Fruit fly (Drosophila melanogaster) whole organism, embryonic: ENCODE results near the gene ssh.

Source experiments
- B-H2 ChIP-seq: fragments of 200-800 bp; sonication (Bioruptor generic); optimal IDR thresholded peaks from 2 replicates; lab custom pipeline; 2018; ENCODE audit warnings: missing biosample characterization, mild to moderate bottlenecking, missing genetic modification characterization
- CG10431 ChIP-seq: fragments of 200-800 bp; sonication (Bioruptor generic); optimal IDR thresholded peaks from 3 replicates; lab custom pipeline; 2018; ENCODE audit warnings: missing biosample characterization, mild to moderate bottlenecking, missing genetic modification characterization
- CG10959 ChIP-seq: fragments of 200-800 bp; sonication (Bioruptor generic); IDR thresholded peaks from 2 replicates; pipeline ENCODE4 v1.3.6; 2022; ENCODE audit warnings: missing biosample characterization, missing genetic modification characterization
- CG11723 ChIP-seq: fragments of 200-800 bp; sonication (Bioruptor generic); optimal IDR thresholded peaks from 2 replicates; lab custom pipeline; 2017; ENCODE audit warnings: missing biosample characterization, mild to moderate bottlenecking, missing genetic modification characterization
- CG12219 ChIP-seq: fragments of 200-800 bp; sonication (Bioruptor generic); optimal IDR thresholded peaks from 3 replicates; lab custom pipeline; 2018; ENCODE audit warnings: missing biosample characterization, mild to moderate bottlenecking, missing genetic modification characterization
- CG12942 ChIP-seq: fragments of 200-800 bp; sonication (Bioruptor generic); optimal IDR thresholded peaks from 3 replicates; lab custom pipeline; 2016; ENCODE audit warnings: missing biosample characterization, missing genetic modification characterization
- CG13624 ChIP-seq: fragments of 200-800 bp; sonication (Bioruptor generic); optimal IDR thresholded peaks from 2 replicates; lab custom pipeline; 2016; ENCODE audit warnings: missing biosample characterization, missing genetic modification characterization
- CG13775 ChIP-seq: fragments of 200-800 bp; sonication (Bioruptor generic); optimal IDR thresholded peaks from 3 replicates; lab custom pipeline; 2017; ENCODE audit warnings: missing biosample characterization, mild to moderate bottlenecking, missing genetic modification characterization
- CG13894 ChIP-seq: fragments of 200-800 bp; sonication (Bioruptor generic); optimal IDR thresholded peaks from 3 replicates; lab custom pipeline; 2018; ENCODE audit warnings: missing biosample characterization, mild to moderate bottlenecking, missing genetic modification characterization, moderate library complexity
- CG15011 ChIP-seq: fragments of 200-800 bp; sonication (Bioruptor generic); optimal IDR thresholded peaks from 3 replicates; lab custom pipeline; 2018; ENCODE audit warnings: missing biosample characterization, mild to moderate bottlenecking, missing genetic modification characterization
- CG1529 ChIP-seq: fragments of 200-800 bp; sonication (Bioruptor generic); optimal IDR thresholded peaks from 3 replicates; lab custom pipeline; 2018; ENCODE audit warnings: missing biosample characterization, missing genetic modification characterization
- CG15601 ChIP-seq: fragments of 200-800 bp; sonication (Bioruptor generic); optimal IDR thresholded peaks from 3 replicates; lab custom pipeline; 2019; ENCODE audit warnings: missing biosample characterization, mild to moderate bottlenecking, missing genetic modification characterization, moderate library complexity
- CG1647 ChIP-seq: fragments of 200-800 bp; sonication (Bioruptor generic); optimal IDR thresholded peaks from 3 replicates; lab custom pipeline; 2016; ENCODE audit warnings: missing biosample characterization, missing genetic modification characterization
- CG17568 ChIP-seq: fragments of 200-800 bp; sonication (Bioruptor generic); optimal IDR thresholded peaks from 2 replicates; lab custom pipeline; 2018; ENCODE audit warnings: missing biosample characterization, mild to moderate bottlenecking, missing genetic modification characterization, moderate library complexity
- CG17912 ChIP-seq: fragments of 200-800 bp; sonication (Bioruptor generic); optimal IDR thresholded peaks from 2 replicates; lab custom pipeline; 2018; ENCODE audit warnings: missing biosample characterization, mild to moderate bottlenecking, missing genetic modification characterization
- CG2129 ChIP-seq: fragments of 200-800 bp; sonication (Bioruptor generic); IDR thresholded peaks from 2 replicates; pipeline ENCODE4 v1.3.6; 2022; ENCODE audit warnings: missing biosample characterization, missing genetic modification characterization; ENCODE audit not compliant: partially characterized antibody
- CG42726 ChIP-seq: fragments of 200-800 bp; sonication (Bioruptor generic); IDR thresholded peaks from 2 replicates; pipeline ENCODE4 v1.3.6; 2022; ENCODE audit warnings: missing biosample characterization, missing genetic modification characterization; ENCODE audit not compliant: partially characterized antibody
- CG5953 ChIP-seq: fragments of 200-800 bp; sonication (Bioruptor generic); IDR thresholded peaks from 2 replicates; pipeline ENCODE4 v1.3.6; 2022; ENCODE audit warnings: missing biosample characterization, missing genetic modification characterization
- CG6272 ChIP-seq: fragments of 200-800 bp; sonication (Bioruptor generic); IDR thresholded peaks from 2 replicates; pipeline ENCODE4 v1.3.6; 2022; ENCODE audit warnings: missing biosample characterization, missing genetic modification characterization
- CG6813 ChIP-seq: fragments of 200-800 bp; sonication (Bioruptor generic); optimal IDR thresholded peaks from 2 replicates; lab custom pipeline; 2017; ENCODE audit warnings: missing biosample characterization, missing genetic modification characterization, mild to moderate bottlenecking, moderate library complexity, missing genetic modification reagents
- CG9437 ChIP-seq: fragments of 200-800 bp; sonication (Bioruptor generic); optimal IDR thresholded peaks from 2 replicates; lab custom pipeline; 2018; ENCODE audit warnings: missing biosample characterization, mild to moderate bottlenecking, missing genetic modification characterization
- Dfd ChIP-seq, 2 experiments: fragments of >200 bp; optimal IDR thresholded peaks; 2 replicates each; lab custom pipeline; 2017; ENCODE audit warnings: missing biosample characterization in 2 of 2, missing genetic modification characterization in 2 of 2
- Fer1 ChIP-seq: fragments of 200-800 bp; sonication (Bioruptor generic); optimal IDR thresholded peaks from 2 replicates; lab custom pipeline; 2017; ENCODE audit warnings: missing biosample characterization, mild to moderate bottlenecking, missing genetic modification characterization
- HLHmδ ChIP-seq: fragments of 200-800 bp; sonication (Bioruptor generic); optimal IDR thresholded peaks from 2 replicates; lab custom pipeline; 2018; ENCODE audit warnings: missing biosample characterization, mild to moderate bottlenecking, missing genetic modification characterization, moderate library complexity
- Neu2 ChIP-seq: fragments of 200-800 bp; sonication (Bioruptor generic); optimal IDR thresholded peaks from 3 replicates; lab custom pipeline; 2016; ENCODE audit warnings: missing biosample characterization, missing genetic modification characterization, borderline replicate concordance
- Opbp ChIP-seq: fragments of 200-800 bp; sonication (Bioruptor generic); IDR thresholded peaks from 3 replicates; pipeline ENCODE4 v1.3.6; 2022; ENCODE audit warnings: missing biosample characterization, missing genetic modification characterization; ENCODE audit not compliant: partially characterized antibody
- amos ChIP-seq: fragments of 200-800 bp; sonication (Bioruptor generic); IDR thresholded peaks from 2 replicates; pipeline ENCODE4 v1.3.6; 2022; ENCODE audit warnings: missing biosample characterization, missing genetic modification characterization; ENCODE audit not compliant: partially characterized antibody
- aop ChIP-seq: fragments of 200-800 bp; sonication (Bioruptor generic); IDR thresholded peaks from 2 replicates; pipeline ENCODE4 v1.3.6; 2022; ENCODE audit warnings: missing biosample characterization, missing genetic modification characterization
- ap ChIP-seq: fragments of 200-800 bp; sonication (Bioruptor generic); IDR thresholded peaks from 2 replicates; pipeline ENCODE4 v1.3.6; 2022; ENCODE audit warnings: missing biosample characterization, missing genetic modification characterization
- ara ChIP-seq: fragments of 200-800 bp; sonication (Bioruptor generic); IDR thresholded peaks from 2 replicates; pipeline ENCODE4 v1.3.6; 2022; ENCODE audit warnings: missing biosample characterization, missing genetic modification characterization
- bbx ChIP-seq: fragments of 200-800 bp; sonication (Bioruptor generic); IDR thresholded peaks from 2 replicates; pipeline ENCODE4 v1.3.6; 2022; ENCODE audit warnings: missing biosample characterization, missing genetic modification characterization; ENCODE audit not compliant: partially characterized antibody
- cg ChIP-seq: fragments of 200-800 bp; sonication (Bioruptor generic); optimal IDR thresholded peaks from 3 replicates; lab custom pipeline; 2019; ENCODE audit warnings: missing biosample characterization, mild to moderate bottlenecking, missing genetic modification characterization, moderate library complexity
- chinmo ChIP-seq: fragments of 200-800 bp; sonication (Bioruptor generic); IDR thresholded peaks from 4 replicates; pipeline ENCODE4 v1.3.6; 2022; ENCODE audit warnings: missing biosample characterization, missing genetic modification characterization; ENCODE audit not compliant: partially characterized antibody
- corto ChIP-seq: fragments of 200-800 bp; sonication (Bioruptor generic); optimal IDR thresholded peaks from 2 replicates; lab custom pipeline; 2016; ENCODE audit warnings: missing biosample characterization, mild to moderate bottlenecking, missing genetic modification characterization, moderate library complexity
- croc ChIP-seq: fragments of 200-800 bp; sonication (Bioruptor generic); conservative IDR thresholded peaks from 3 replicates; pipeline ENCODE4 v1.3.6; 2022; ENCODE audit warnings: missing biosample characterization, missing genetic modification characterization
- crol ChIP-seq: fragments of 200-800 bp; sonication (Bioruptor generic); IDR thresholded peaks from 2 replicates; pipeline ENCODE4 v1.3.6; 2022; ENCODE audit warnings: missing biosample characterization, missing genetic modification characterization
- fru ChIP-seq: fragments of >200 bp; optimal IDR thresholded peaks from 2 replicates; lab custom pipeline; 2017
- gce ChIP-seq: fragments of 200-800 bp; sonication (Bioruptor generic); IDR thresholded peaks from 3 replicates; pipeline ENCODE4 v1.3.6; 2022; ENCODE audit warnings: missing biosample characterization, missing genetic modification characterization
- gro ChIP-seq: fragments of 200-800 bp; sonication (Bioruptor generic); optimal IDR thresholded peaks from 2 replicates; lab custom pipeline; 2016; ENCODE audit warnings: missing biosample characterization, missing genetic modification characterization
- gsb ChIP-seq: fragments of 200-800 bp; sonication (Bioruptor generic); IDR thresholded peaks from 2 replicates; pipeline ENCODE4 v1.3.6; 2022; ENCODE audit warnings: missing biosample characterization, missing genetic modification characterization
- hkb ChIP-seq, 2 experiments: fragments of 200-800 bp in 1 of 2; fragments of >200 bp in 1 of 2; sonication (Bioruptor generic) in 1 of 2; IDR thresholded peaks in 1 of 2; optimal IDR thresholded peaks in 1 of 2; 2 replicates each; pipeline versions ENCODE4 v1.3.6 to Lab custom; 2017 to 2022; ENCODE audit warnings: missing biosample characterization in 1 of 2, missing genetic modification characterization in 1 of 2
- hth ChIP-seq: fragments of >200 bp; optimal IDR thresholded peaks from 2 replicates; lab custom pipeline; 2017; ENCODE audit warnings: inconsistent platforms
- jumu ChIP-seq: fragments of 200-800 bp; sonication (Bioruptor generic); optimal IDR thresholded peaks from 3 replicates; lab custom pipeline; 2016; ENCODE audit warnings: missing biosample characterization, missing genetic modification characterization
- maf-S ChIP-seq: fragments of 200-800 bp; sonication (Bioruptor generic); optimal IDR thresholded peaks from 2 replicates; lab custom pipeline; 2016; ENCODE audit warnings: missing biosample characterization, missing genetic modification characterization
- mirr ChIP-seq: fragments of 200-800 bp; sonication (Bioruptor generic); optimal IDR thresholded peaks from 3 replicates; lab custom pipeline; 2018; ENCODE audit warnings: missing biosample characterization, mild to moderate bottlenecking, missing genetic modification characterization
- nmo ChIP-seq: fragments of 200-800 bp; sonication (Bioruptor generic); optimal IDR thresholded peaks from 2 replicates; lab custom pipeline; 2018; ENCODE audit warnings: missing biosample characterization, mild to moderate bottlenecking, missing genetic modification characterization, moderate library complexity
- oc ChIP-seq: fragments of 200-800 bp; sonication (Bioruptor generic); optimal IDR thresholded peaks from 2 replicates; lab custom pipeline; 2018; ENCODE audit warnings: missing biosample characterization, mild to moderate bottlenecking, missing genetic modification characterization, moderate library complexity
- pros ChIP-seq: fragments of 200-800 bp; sonication (Bioruptor generic); optimal IDR thresholded peaks from 3 replicates; lab custom pipeline; 2019; ENCODE audit warnings: missing biosample characterization, mild to moderate bottlenecking, missing genetic modification characterization, moderate library complexity
- seq ChIP-seq: fragments of 200-800 bp; sonication (Bioruptor generic); IDR thresholded peaks from 2 replicates; pipeline ENCODE4 v1.3.6; 2022; ENCODE audit warnings: missing biosample characterization, missing genetic modification characterization
- shn ChIP-seq: fragments of 200-800 bp; sonication (Bioruptor generic); optimal IDR thresholded peaks from 3 replicates; lab custom pipeline; 2016; ENCODE audit warnings: missing biosample characterization, missing genetic modification characterization
- slp2 ChIP-seq: fragments of 200-800 bp; sonication (Bioruptor generic); optimal IDR thresholded peaks from 2 replicates; lab custom pipeline; 2016; ENCODE audit warnings: missing biosample characterization, missing genetic modification characterization

Gene ssh

dm6 chr3R:24962470-24962869, 17.7 kb upstream of the ssh start (continued):
- peak; percentile 38; the same call in 1 of the 2 replicates for TF ChIP-seq seq (GFP tag; lab: Robert Waterston, UW)
- peak; percentile 14 for TF ChIP-seq shn (GFP tag; lab: Kevin White, UChicago)
- peak; percentile 31 for TF ChIP-seq slp2 (GFP tag; lab: Kevin White, UChicago)
- TF ChIP-seq aop (GFP tag; lab: Robert Waterston, UW): no peak
- peak; percentile 49 for TF ChIP-seq jumu
- no peak for TF ChIP-seq amos (GFP tag; lab: Robert Waterston, UW)
- peak; percentile 51; the same call in 1 of the 2 replicates for TF ChIP-seq CG5953 (GFP tag; lab: Robert Waterston, UW)
- TF ChIP-seq CG12219 (GFP tag; lab: Kevin White, UChicago): peak; percentile 47
- peak; percentile 58 for TF ChIP-seq ara
- TF ChIP-seq CG9437 (GFP tag; lab: Kevin White, UChicago): peak; percentile 22
- no peak for TF ChIP-seq Fer1 (GFP tag; lab: Kevin White, UChicago)
- peak; percentile 59 for TF ChIP-seq CG12942 (GFP tag; lab: Kevin White, UChicago)
- peak; percentile 2 for TF ChIP-seq CG1529 (GFP tag; lab: Kevin White, UChicago)
- TF ChIP-seq gce (GFP tag; lab: Robert Waterston, UW): no peak
- no peak for TF ChIP-seq CG10959 (GFP tag; lab: Robert Waterston, UW)
- peak; percentile 31 for TF ChIP-seq CG1647 (GFP tag; lab: Kevin White, UChicago)
- no peak for TF ChIP-seq hth (lab: Kevin White, UChicago)
- peak; percentile 55 for TF ChIP-seq oc (tag; lab: Kevin White, UChicago)
- TF ChIP-seq HLHmδ: no peak
- TF ChIP-seq CG2129 (GFP tag; lab: Robert Waterston, UW): no peak
- no peak for TF ChIP-seq chinmo (GFP tag; lab: Robert Waterston, UW)
- no peak for TF ChIP-seq mirr (GFP tag; lab: Kevin White, UChicago)
- no peak for TF ChIP-seq CG10431 (GFP tag; lab: Kevin White, UChicago)
- no peak for TF ChIP-seq CG42726 (GFP tag; lab: Robert Waterston, UW)
- no peak for TF ChIP-seq CG15601 (tag; lab: Kevin White, UChicago)
- TF ChIP-seq hkb (optimal IDR thresholded peaks at IDR 0.05; lab: Kevin White, UChicago): no peak
- peak; percentile 50 for TF ChIP-seq hkb (GFP tag; IDR thresholded peaks at IDR 0.05; lab: Robert Waterston, UW)
- TF ChIP-seq CG6813: peak; percentile 36
- TF ChIP-seq croc (GFP tag; lab: Robert Waterston, UW): peak; percentile 29; the same call in 1 of the 3 replicates
- no peak for TF ChIP-seq fru (lab: Kevin White, UChicago)
- TF ChIP-seq ap (GFP tag; lab: Robert Waterston, UW): peak; percentile 71
- TF ChIP-seq corto (GFP tag; lab: Kevin White, UChicago): no peak
- 0 out of 2 replicates have a peak, but pooled peaks have one; percentile 22 for TF ChIP-seq CG6272 (GFP tag; lab: Robert Waterston, UW)
- TF ChIP-seq CG17568 (GFP tag; lab: Kevin White, UChicago): no peak
- no peak for TF ChIP-seq CG13894 (tag; lab: Kevin White, UChicago)
- TF ChIP-seq cg (GFP tag; lab: Kevin White, UChicago): no peak
- no peak for TF ChIP-seq gro (GFP tag; lab: Kevin White, UChicago)
- TF ChIP-seq CG11723 (GFP tag; lab: Kevin White, UChicago): peak; percentile 45
- no peak for TF ChIP-seq Opbp (GFP tag; lab: Robert Waterston, UW)
- TF ChIP-seq nmo (GFP tag; lab: Kevin White, UChicago): peak; percentile 60
- no peak for TF ChIP-seq bbx
- TF ChIP-seq pros (GFP tag; lab: Kevin White, UChicago): no peak
- peak; percentile 8 for TF ChIP-seq maf-S
- TF ChIP-seq Dfd (GFP tag; optimal IDR thresholded peaks at IDR 0.05; lab: Kevin White, UChicago): no peak
- TF ChIP-seq CG13624 (GFP tag; lab: Kevin White, UChicago): peak; percentile 59
- no peak for TF ChIP-seq Neu2 (GFP tag; lab: Kevin White, UChicago)
- TF ChIP-seq CG17912 (GFP tag; lab: Kevin White, UChicago): no peak
- TF ChIP-seq B-H2: no peak
- no peak for TF ChIP-seq CG15011
- peak; percentile 52 for TF ChIP-seq gsb (GFP tag; lab: Robert Waterston, UW)
- peak; percentile 1 for TF ChIP-seq CG13775
- no peak for TF ChIP-seq crol
